Fruit fly (Drosophila melanogaster) whole organism, embryonic: ENCODE results near the gene pps.

ENCODE experiments used
- Atf6 ChIP-seq: fragments of 200-800 bp; sonication (Bioruptor generic); IDR thresholded peaks from 2 replicates; pipeline ENCODE4 v1.3.6; 2022; ENCODE audit warnings: missing biosample characterization, missing genetic modification characterization
- Blimp-1 ChIP-seq: fragments of 200-800 bp; sonication (Bioruptor generic); optimal IDR thresholded peaks from 3 replicates; lab custom pipeline; 2018; ENCODE audit warnings: missing biosample characterization, missing genetic modification characterization, mild to moderate bottlenecking, moderate library complexity, missing genetic modification reagents
- CG10209 ChIP-seq: fragments of 200-800 bp; sonication (Bioruptor generic); optimal IDR thresholded peaks from 3 replicates; lab custom pipeline; 2017; ENCODE audit warnings: missing biosample characterization, mild to moderate bottlenecking, missing genetic modification characterization, missing genetic modification reagents
- CG10654 ChIP-seq: fragments of 200-800 bp; sonication (Bioruptor generic); optimal IDR thresholded peaks from 2 replicates; lab custom pipeline; 2016; ENCODE audit warnings: missing biosample characterization, missing genetic modification characterization
- CG11398 ChIP-seq: fragments of 200-800 bp; sonication (Bioruptor generic); optimal IDR thresholded peaks from 2 replicates; lab custom pipeline; 2016; ENCODE audit warnings: missing biosample characterization, missing genetic modification characterization
- CG11456 ChIP-seq: fragments of 200-800 bp; sonication (Bioruptor generic); IDR thresholded peaks from 3 replicates; pipeline ENCODE4 v1.3.6; 2022; ENCODE audit warnings: missing biosample characterization, missing genetic modification characterization
- CG13287 ChIP-seq: fragments of 200-800 bp; sonication (Bioruptor generic); IDR thresholded peaks from 2 replicates; pipeline ENCODE4 v1.3.6; 2022; ENCODE audit warnings: missing biosample characterization, missing genetic modification characterization; ENCODE audit not compliant: partially characterized antibody
- CG13894 ChIP-seq: fragments of 200-800 bp; sonication (Bioruptor generic); optimal IDR thresholded peaks from 3 replicates; lab custom pipeline; 2018; ENCODE audit warnings: missing biosample characterization, mild to moderate bottlenecking, missing genetic modification characterization, moderate library complexity
- CG17385 ChIP-seq: fragments of 200-800 bp; sonication (Bioruptor generic); optimal IDR thresholded peaks from 3 replicates; lab custom pipeline; 2018; ENCODE audit warnings: missing biosample characterization, mild to moderate bottlenecking, missing genetic modification characterization
- CG17612 ChIP-seq: fragments of 200-800 bp; sonication (Bioruptor generic); IDR thresholded peaks from 2 replicates; pipeline ENCODE4 v1.3.6; 2022; ENCODE audit warnings: missing biosample characterization, missing genetic modification characterization
- CG18476 ChIP-seq: fragments of 200-800 bp; sonication (Bioruptor generic); optimal IDR thresholded peaks from 2 replicates; lab custom pipeline; 2016; ENCODE audit warnings: missing biosample characterization, mild to moderate bottlenecking, missing genetic modification characterization
- CG2129 ChIP-seq: fragments of 200-800 bp; sonication (Bioruptor generic); IDR thresholded peaks from 2 replicates; pipeline ENCODE4 v1.3.6; 2022; ENCODE audit warnings: missing biosample characterization, missing genetic modification characterization; ENCODE audit not compliant: partially characterized antibody
- CG31224 ChIP-seq: fragments of 200-800 bp; sonication (Bioruptor generic); IDR thresholded peaks from 2 replicates; pipeline ENCODE4 v1.3.6; 2022; ENCODE audit warnings: missing biosample characterization, missing genetic modification characterization
- CG31365 ChIP-seq: fragments of 200-800 bp; sonication (Bioruptor generic); optimal IDR thresholded peaks from 2 replicates; lab custom pipeline; 2018; ENCODE audit warnings: missing biosample characterization, mild to moderate bottlenecking, missing genetic modification characterization
- CG32772 ChIP-seq: fragments of 200-800 bp; sonication (Bioruptor generic); IDR thresholded peaks from 2 replicates; pipeline ENCODE4 v1.3.6; 2022; ENCODE audit warnings: missing biosample characterization, missing genetic modification characterization
- CG34376 ChIP-seq: fragments of 200-800 bp; sonication (Bioruptor generic); optimal IDR thresholded peaks from 2 replicates; lab custom pipeline; 2018; ENCODE audit warnings: missing biosample characterization, mild to moderate bottlenecking, missing genetic modification characterization
- CG3847 ChIP-seq: fragments of 200-800 bp; sonication (Bioruptor generic); IDR thresholded peaks from 2 replicates; pipeline ENCODE4 v1.3.6; 2022; ENCODE audit warnings: missing biosample characterization, missing genetic modification characterization
- CG4820 ChIP-seq: fragments of 200-800 bp; sonication (Bioruptor generic); optimal IDR thresholded peaks from 3 replicates; lab custom pipeline; 2016; ENCODE audit warnings: missing biosample characterization, missing genetic modification characterization
- CG5180 ChIP-seq: fragments of 200-800 bp; sonication (Bioruptor generic); optimal IDR thresholded peaks from 3 replicates; lab custom pipeline; 2017; ENCODE audit warnings: missing biosample characterization, missing genetic modification characterization, mild to moderate bottlenecking, moderate library complexity, missing genetic modification reagents
- CG6689 ChIP-seq: fragments of 200-800 bp; sonication (Bioruptor generic); IDR thresholded peaks from 2 replicates; pipeline ENCODE4 v1.3.6; 2022; ENCODE audit warnings: missing biosample characterization, missing genetic modification characterization
- CG6791 ChIP-seq: fragments of 200-800 bp; sonication (Bioruptor generic); IDR thresholded peaks from 3 replicates; pipeline ENCODE4 v1.3.6; 2022; ENCODE audit warnings: missing biosample characterization, missing genetic modification characterization; ENCODE audit not compliant: partially characterized antibody
- CG9215 ChIP-seq: fragments of 200-800 bp; sonication (Bioruptor generic); IDR thresholded peaks from 2 replicates; pipeline ENCODE4 v1.3.6; 2022; ENCODE audit warnings: missing biosample characterization, missing genetic modification characterization
- CG9932 ChIP-seq: fragments of 200-800 bp; sonication (Bioruptor generic); IDR thresholded peaks from 2 replicates; pipeline ENCODE4 v1.3.6; 2022; ENCODE audit warnings: missing biosample characterization, missing genetic modification characterization
- D19A ChIP-seq: fragments of 200-800 bp; optimal IDR thresholded peaks from 3 replicates; lab custom pipeline; 2019; ENCODE audit warnings: missing biosample characterization, mild to moderate bottlenecking, missing genetic modification characterization, moderate library complexity
- HHEX ChIP-seq: fragments of 200-800 bp; sonication (Bioruptor generic); optimal IDR thresholded peaks from 3 replicates; lab custom pipeline; 2017; ENCODE audit warnings: missing biosample characterization, mild to moderate bottlenecking, missing genetic modification characterization, missing genetic modification reagents
- Hmr ChIP-seq: fragments of 200-800 bp; sonication (Bioruptor generic); optimal IDR thresholded peaks from 3 replicates; lab custom pipeline; 2017; ENCODE audit warnings: mild to moderate bottlenecking, missing biosample characterization, missing genetic modification reagents, missing genetic modification characterization
- Hmx ChIP-seq: fragments of 200-800 bp; sonication (Bioruptor generic); optimal IDR thresholded peaks from 2 replicates; lab custom pipeline; 2016; ENCODE audit warnings: missing biosample characterization, missing genetic modification characterization
- Hr78 ChIP-seq, 2 experiments: fragments of 200-800 bp in 1 of 2; fragments of >200 bp in 1 of 2; sonication (Bioruptor generic) in 1 of 2; optimal IDR thresholded peaks; 2 replicates each; lab custom pipeline; 2017 to 2019; ENCODE audit warnings: missing biosample characterization in 2 of 2, missing genetic modification characterization in 2 of 2, mild to moderate bottlenecking in 1 of 2, moderate library complexity in 1 of 2
- Jarid2 ChIP-seq: fragments of 200-800 bp; sonication (Bioruptor generic); optimal IDR thresholded peaks from 3 replicates; lab custom pipeline; 2017; ENCODE audit warnings: mild to moderate bottlenecking, missing biosample characterization, missing genetic modification reagents, missing genetic modification characterization
- Mes4 ChIP-seq: fragments of 200-800 bp; sonication (Bioruptor generic); optimal IDR thresholded peaks from 2 replicates; lab custom pipeline; 2016; ENCODE audit warnings: missing biosample characterization, missing genetic modification characterization
- Neu2 ChIP-seq: fragments of 200-800 bp; sonication (Bioruptor generic); optimal IDR thresholded peaks from 3 replicates; lab custom pipeline; 2016; ENCODE audit warnings: missing biosample characterization, missing genetic modification characterization, borderline replicate concordance
- Ravus ChIP-seq: fragments of 200-800 bp; sonication (Bioruptor generic); IDR thresholded peaks from 2 replicates; pipeline ENCODE4 v1.3.6; 2022; ENCODE audit warnings: missing biosample characterization, missing genetic modification characterization
- Taf1 ChIP-seq: fragments of 200-800 bp; sonication (Bioruptor generic); IDR thresholded peaks from 2 replicates; pipeline ENCODE4 v1.3.6; 2022; ENCODE audit warnings: missing biosample characterization, missing genetic modification characterization
- Xbp1 ChIP-seq: fragments of 200-800 bp; sonication (Bioruptor generic); optimal IDR thresholded peaks from 3 replicates; lab custom pipeline; 2016; ENCODE audit warnings: missing biosample characterization, mild to moderate bottlenecking, missing genetic modification characterization
- ac ChIP-seq: fragments of 200-800 bp; sonication (Bioruptor generic); optimal IDR thresholded peaks from 3 replicates; lab custom pipeline; 2017; ENCODE audit warnings: missing biosample characterization, mild to moderate bottlenecking, missing genetic modification characterization
- bbx ChIP-seq: fragments of 200-800 bp; sonication (Bioruptor generic); IDR thresholded peaks from 2 replicates; pipeline ENCODE4 v1.3.6; 2022; ENCODE audit warnings: missing biosample characterization, missing genetic modification characterization; ENCODE audit not compliant: partially characterized antibody
- crc ChIP-seq: fragments of 200-800 bp; sonication (Bioruptor generic); optimal IDR thresholded peaks from 2 replicates; lab custom pipeline; 2016; ENCODE audit warnings: missing biosample characterization, missing genetic modification characterization
- danr ChIP-seq: fragments of 200-800 bp; sonication (Bioruptor generic); IDR thresholded peaks from 2 replicates; pipeline ENCODE4 v1.3.6; 2022; ENCODE audit warnings: missing biosample characterization, missing genetic modification characterization
- fd96Cb ChIP-seq: fragments of 200-800 bp; sonication (Bioruptor generic); optimal IDR thresholded peaks from 2 replicates; lab custom pipeline; 2018; ENCODE audit warnings: missing biosample characterization, mild to moderate bottlenecking, missing genetic modification characterization, moderate library complexity
- gce ChIP-seq: fragments of 200-800 bp; sonication (Bioruptor generic); IDR thresholded peaks from 3 replicates; pipeline ENCODE4 v1.3.6; 2022; ENCODE audit warnings: missing biosample characterization, missing genetic modification characterization
- gcm2 ChIP-seq: fragments of 200-800 bp; sonication (Bioruptor generic); optimal IDR thresholded peaks from 2 replicates; lab custom pipeline; 2016; ENCODE audit warnings: missing biosample characterization, missing genetic modification characterization
- gfzf ChIP-seq: fragments of 200-800 bp; sonication (Bioruptor generic); optimal IDR thresholded peaks from 2 replicates; lab custom pipeline; 2016; ENCODE audit warnings: missing biosample characterization, mild to moderate bottlenecking, missing genetic modification characterization, moderate library complexity
- gt ChIP-seq: fragments of 200-800 bp; sonication (Bioruptor generic); IDR thresholded peaks from 2 replicates; pipeline ENCODE4 v1.3.6; 2022; ENCODE audit warnings: missing biosample characterization, missing genetic modification characterization
- lab ChIP-seq: fragments of 200-800 bp; sonication (Bioruptor generic); optimal IDR thresholded peaks from 3 replicates; lab custom pipeline; 2017; ENCODE audit warnings: missing biosample characterization, missing genetic modification characterization, mild to moderate bottlenecking, moderate library complexity, missing genetic modification reagents
- pros ChIP-seq: fragments of 200-800 bp; sonication (Bioruptor generic); optimal IDR thresholded peaks from 3 replicates; lab custom pipeline; 2019; ENCODE audit warnings: missing biosample characterization, mild to moderate bottlenecking, missing genetic modification characterization, moderate library complexity
- ranshi ChIP-seq: fragments of 200-800 bp; sonication (Bioruptor generic); IDR thresholded peaks from 2 replicates; pipeline ENCODE4 v1.3.6; 2022; ENCODE audit warnings: missing biosample characterization, missing genetic modification characterization
- row ChIP-seq: fragments of 200-800 bp; sonication (Bioruptor generic); IDR thresholded peaks from 3 replicates; pipeline ENCODE4 v1.3.6; 2022; ENCODE audit warnings: missing biosample characterization, missing genetic modification characterization
- sens-2 ChIP-seq: fragments of 200-800 bp; sonication (Bioruptor generic); IDR thresholded peaks from 2 replicates; pipeline ENCODE4 v1.3.6; 2022; ENCODE audit warnings: missing biosample characterization, missing genetic modification characterization
- sima ChIP-seq: fragments of 200-800 bp; sonication (Bioruptor generic); optimal IDR thresholded peaks from 2 replicates; lab custom pipeline; 2016; ENCODE audit warnings: missing biosample characterization, missing genetic modification characterization
- sna ChIP-seq: fragments of 200-800 bp; sonication (Bioruptor generic); IDR thresholded peaks from 2 replicates; pipeline ENCODE4 v1.3.6; 2022; ENCODE audit warnings: missing biosample characterization, missing genetic modification characterization; ENCODE audit not compliant: partially characterized antibody

pps gene

dm6 chr3R:12422379-12422975 lies 8.8 kb downstream of the pps start, which contains the start of the genes Scgbeta and CG17202 (continued):
- TF ChIP-seq CG13287 (GFP tag; lab: Robert Waterston, UW) (no peak), gt (GFP tag; lab: Robert Waterston, UW) (no peak), CG4820 (GFP tag; lab: Kevin White, UChicago) (no peak), bbx (GFP tag; lab: Robert Waterston, UW) (no peak), CG31224 (GFP tag; lab: Robert Waterston, UW) (no peak), fd96Cb (tag; lab: Kevin White, UChicago) (no peak), Ravus (no peak), CG31365 (tag; lab: Kevin White, UChicago) (no peak), Blimp-1 (GFP tag; lab: Kevin White, UChicago) (no peak), gfzf (GFP tag; lab: Kevin White, UChicago) (peak; percentile 92), HHEX (GFP tag; lab: Kevin White, UChicago) (no peak), Mes4 (GFP tag; lab: Kevin White, UChicago) (no peak), CG17385 (GFP tag; lab: Kevin White, UChicago) (no peak), CG11456 (GFP tag; lab: Robert Waterston, UW) (peak; percentile 38; the same call in 1 of the 3 replicates), gcm2 (no peak), danr (no peak), CG34376 (GFP tag; lab: Kevin White, UChicago) (peak; percentile 40), crc (GFP tag; lab: Kevin White, UChicago) (no peak), CG6689 (GFP tag; lab: Robert Waterston, UW) (no peak), Hmx (GFP tag; lab: Kevin White, UChicago) (no peak), sima (GFP tag; lab: Kevin White, UChicago) (no peak), ac (GFP tag; lab: Kevin White, UChicago) (no peak), ranshi (GFP tag; lab: Robert Waterston, UW) (no peak), D19A (tag; lab: Kevin White, UChicago) (no peak), CG5180 (GFP tag; lab: Kevin White, UChicago) (no peak), CG9932 (GFP tag; lab: Robert Waterston, UW) (peak; percentile 56), CG9215 (no peak), CG18476 (GFP tag; lab: Kevin White, UChicago) (no peak), Hmr (no peak), sna (GFP tag; lab: Robert Waterston, UW) (no peak), CG6791 (GFP tag; lab: Robert Waterston, UW) (no peak), Taf1 (GFP tag; lab: Robert Waterston, UW) (no peak), CG10654 (GFP tag; lab: Kevin White, UChicago) (no peak), CG10209 (no peak), Hr78 (GFP tag; optimal IDR thresholded peaks at IDR 0.05; lab: Kevin White, UChicago) (no peak), Xbp1 (peak; percentile 41), CG3847 (GFP tag; lab: Robert Waterston, UW) (peak; percentile 39; the same call in 1 of the 2 replicates), sens-2 (GFP tag; lab: Robert Waterston, UW) (no peak), CG17612 (GFP tag; lab: Robert Waterston, UW) (no peak), CG32772 (no peak), pros (GFP tag; lab: Kevin White, UChicago) (no peak), CG2129 (no peak), lab (GFP tag; lab: Kevin White, UChicago) (no peak), Atf6 (GFP tag; lab: Robert Waterston, UW) (no peak), Jarid2 (no peak), CG11398 (GFP tag; lab: Kevin White, UChicago) (peak; percentile 2), row (peak; percentile 89), CG13894 (tag; lab: Kevin White, UChicago) (no peak), gce (GFP tag; lab: Robert Waterston, UW) (no peak), Neu2 (GFP tag; lab: Kevin White, UChicago) (no peak)
